Worm (Caenorhabditis elegans) whole organism, young adult: Measurements from ENCODE around the gene ZC190.8.

Source experiments
- B0336.3 ChIP-seq: fragments of 200-800 bp; sonication (Bioruptor generic); IDR thresholded peaks from 2 replicates; pipeline ENCODE4 v1.3.6; 2022; ENCODE audit warnings: missing genetic modification characterization, missing compliant biosample characterization
- C06A6.2 ChIP-seq: fragments of 200-800 bp; sonication (Bioruptor generic); conservative IDR thresholded peaks from 2 replicates; pipeline ENCODE4 v1.3.6; 2022; ENCODE audit warnings: missing genetic modification characterization, missing compliant biosample characterization
- C17E4.6 ChIP-seq: fragments of 200-800 bp; sonication (Bioruptor generic); IDR thresholded peaks from 2 replicates; pipeline ENCODE4 v1.3.6; 2022; ENCODE audit warnings: missing genetic modification reagents, missing genetic modification characterization, missing compliant biosample characterization
- D2030.7 ChIP-seq: fragments of 200-800 bp; sonication (Bioruptor generic); IDR thresholded peaks from 2 replicates; pipeline ENCODE4 v1.3.6; 2022; ENCODE audit warnings: missing genetic modification reagents, missing genetic modification characterization, missing compliant biosample characterization
- F37B4.10 ChIP-seq: fragments of 200-800 bp; sonication (Bioruptor generic); IDR thresholded peaks from 2 replicates; pipeline ENCODE4 v1.3.6; 2022; ENCODE audit warnings: missing genetic modification characterization, missing compliant biosample characterization
- F49E8.2 ChIP-seq: sonication (generic microtip); optimal IDR thresholded peaks from 3 replicates; lab custom pipeline; 2017; ENCODE audit warnings: missing genetic modification characterization, mild to moderate bottlenecking, missing compliant biosample characterization, antibody characterized with exemption, moderate library complexity; ENCODE audit not compliant: insufficient read depth
- F52B5.7 ChIP-seq: sonication (generic microtip); optimal IDR thresholded peaks from 2 replicates; lab custom pipeline; 2016; ENCODE audit warnings: mild to moderate bottlenecking, missing genetic modification characterization, missing compliant biosample characterization
- F55B11.4 ChIP-seq: sonication (generic microtip); optimal IDR thresholded peaks from 2 replicates; lab custom pipeline; 2016; ENCODE audit warnings: missing compliant biosample characterization, missing genetic modification characterization, borderline replicate concordance; ENCODE audit not compliant: insufficient read depth
- F57A8.1 ChIP-seq: fragments of 200-800 bp; sonication (Bioruptor generic); optimal IDR thresholded peaks from 2 replicates; lab custom pipeline; 2018; ENCODE audit warnings: mild to moderate bottlenecking, missing genetic modification characterization, moderate library complexity, missing compliant biosample characterization
- T07F8.4 ChIP-seq: sonication (generic microtip); optimal IDR thresholded peaks from 2 replicates; lab custom pipeline; 2016; ENCODE audit warnings: mild to moderate bottlenecking, missing genetic modification characterization, moderate library complexity, missing compliant biosample characterization
- Y56A3A.18 ChIP-seq: fragments of 200-800 bp; sonication (Bioruptor generic); IDR thresholded peaks from 2 replicates; pipeline ENCODE4 v1.3.6; 2022; ENCODE audit warnings: missing genetic modification reagents, missing genetic modification characterization, missing compliant biosample characterization
- aptf-2 ChIP-seq: fragments of 200-800 bp; sonication (Bioruptor generic); conservative IDR thresholded peaks from 2 replicates; pipeline ENCODE4 v1.3.6; 2022; ENCODE audit warnings: missing genetic modification reagents, missing genetic modification characterization, missing compliant biosample characterization
- atf-7 ChIP-seq: sonication (generic microtip); optimal IDR thresholded peaks from 2 replicates; lab custom pipeline; 2017; ENCODE audit warnings: mild to moderate bottlenecking, missing genetic modification characterization, missing compliant biosample characterization
- attf-3 ChIP-seq: fragments of 200-800 bp; sonication (Bioruptor generic); conservative IDR thresholded peaks from 2 replicates; pipeline ENCODE4 v1.3.6; 2022; ENCODE audit warnings: missing genetic modification reagents, missing genetic modification characterization, missing compliant biosample characterization
- attf-6 ChIP-seq: fragments of 200-800 bp; sonication (Bioruptor generic); IDR thresholded peaks from 2 replicates; pipeline ENCODE4 v1.3.6; 2022; ENCODE audit warnings: missing genetic modification reagents, missing genetic modification characterization, missing compliant biosample characterization
- bed-2 ChIP-seq: fragments of 200-800 bp; sonication (Bioruptor generic); IDR thresholded peaks from 2 replicates; pipeline ENCODE4 v1.3.6; 2022; ENCODE audit warnings: missing genetic modification reagents, missing genetic modification characterization, missing compliant biosample characterization
- cebp-2 ChIP-seq: fragments of 200-800 bp; sonication (Bioruptor generic); IDR thresholded peaks from 2 replicates; pipeline ENCODE4 v1.3.6; 2022; ENCODE audit warnings: missing genetic modification characterization, missing compliant biosample characterization
- ceh-27 ChIP-seq: fragments of 200-800 bp; sonication (Bioruptor generic); optimal IDR thresholded peaks from 2 replicates; lab custom pipeline; 2018; ENCODE audit warnings: mild to moderate bottlenecking, missing genetic modification characterization, moderate library complexity, missing compliant biosample characterization
- dpl-1 ChIP-seq: fragments of 150-350 bp; optimal IDR thresholded peaks from 2 replicates; lab custom pipeline; 2014; ENCODE audit warnings: missing biosample characterization, missing genetic modification reagents, missing genetic modification characterization
- efl-1 ChIP-seq: fragments of 150-350 bp; optimal IDR thresholded peaks from 2 replicates; lab custom pipeline; 2014; ENCODE audit warnings: missing biosample characterization, missing genetic modification reagents, missing genetic modification characterization
- ets-4 ChIP-seq: fragments of 200-800 bp; sonication (Bioruptor generic); optimal IDR thresholded peaks from 2 replicates; lab custom pipeline; 2018; ENCODE audit warnings: mild to moderate bottlenecking, missing genetic modification characterization, missing compliant biosample characterization
- him-1 ChIP-seq: sonication (generic microtip); optimal IDR thresholded peaks from 2 replicates; lab custom pipeline; 2016; ENCODE audit warnings: missing genotype, missing genetic modification reagents, missing genetic modification characterization, missing compliant biosample characterization
- hlh-12 ChIP-seq: sonication (generic microtip); optimal IDR thresholded peaks from 2 replicates; lab custom pipeline; 2016; ENCODE audit warnings: missing genetic modification characterization, missing compliant biosample characterization
- hrde-1 ChIP-seq: sonication (generic microtip); optimal IDR thresholded peaks from 2 replicates; lab custom pipeline; 2016; ENCODE audit warnings: missing genetic modification characterization, mild to moderate bottlenecking, missing compliant biosample characterization, moderate library complexity, missing genotype, missing genetic modification reagents, borderline replicate concordance
- hsf-1 ChIP-seq: fragments of 200-800 bp; sonication (Bioruptor generic); IDR thresholded peaks from 2 replicates; pipeline ENCODE4 v1.3.6; 2022; ENCODE audit warnings: missing genetic modification reagents, missing genetic modification characterization, missing compliant biosample characterization
- lin-40 ChIP-seq: sonication (generic microtip); optimal IDR thresholded peaks from 2 replicates; lab custom pipeline; 2016; ENCODE audit warnings: missing genetic modification characterization, mild to moderate bottlenecking, missing compliant biosample characterization, missing genotype, missing genetic modification reagents
- lsl-1 ChIP-seq: fragments of 200-800 bp; sonication (Bioruptor generic); optimal IDR thresholded peaks from 2 replicates; lab custom pipeline; 2018; ENCODE audit warnings: mild to moderate bottlenecking, missing genetic modification characterization, moderate library complexity, missing compliant biosample characterization
- madf-10 ChIP-seq: sonication (generic microtip); optimal IDR thresholded peaks from 2 replicates; lab custom pipeline; 2016; ENCODE audit warnings: mild to moderate bottlenecking, missing genetic modification characterization, missing compliant biosample characterization
- mel-28 ChIP-seq: sonication (generic microtip); optimal IDR thresholded peaks from 2 replicates; lab custom pipeline; 2016; ENCODE audit warnings: borderline replicate concordance, mild to moderate bottlenecking, missing genetic modification characterization, missing compliant biosample characterization
- mxl-1 ChIP-seq: sonication (generic microtip); optimal IDR thresholded peaks from 2 replicates; lab custom pipeline; 2016; ENCODE audit warnings: missing genetic modification characterization, missing compliant biosample characterization
- nfya-1 ChIP-seq: sonication (generic microtip); optimal IDR thresholded peaks from 2 replicates; lab custom pipeline; 2017; ENCODE audit warnings: antibody characterized with exemption, missing compliant biosample characterization, missing genetic modification characterization, borderline replicate concordance; ENCODE audit not compliant: insufficient read depth
- nfyb-1 ChIP-seq: fragments of 200-800 bp; sonication (Bioruptor generic); IDR thresholded peaks from 2 replicates; pipeline ENCODE4 v1.3.6; 2022; ENCODE audit warnings: missing genetic modification reagents, missing genetic modification characterization, missing compliant biosample characterization
- nhr-120 ChIP-seq: fragments of 200-800 bp; sonication (Bioruptor generic); IDR thresholded peaks from 2 replicates; pipeline ENCODE4 v1.3.6; 2022; ENCODE audit warnings: missing genetic modification characterization, missing compliant biosample characterization
- rec-8 ChIP-seq, 2 experiments: sonication (generic microtip); optimal IDR thresholded peaks; 2 replicates each; lab custom pipeline; 2016; ENCODE audit warnings: mild to moderate bottlenecking in 2 of 2, missing genetic modification characterization in 2 of 2, missing genetic modification reagents in 2 of 2, missing genotype in 2 of 2, missing biosample characterization in 1 of 2, missing compliant biosample characterization in 1 of 2, moderate library complexity in 1 of 2
- repo-1 ChIP-seq: sonication (generic microtip); optimal IDR thresholded peaks from 2 replicates; lab custom pipeline; 2017; ENCODE audit warnings: mild to moderate bottlenecking, missing genetic modification characterization, missing compliant biosample characterization
- rpc-1 ChIP-seq, 2 experiments: fragments of 150-350 bp in 1 of 2; sonication (generic microtip) in 1 of 2; optimal IDR thresholded peaks; 2 replicates each; lab custom pipeline; 2014 to 2018; ENCODE audit warnings: missing biosample characterization in 1 of 2, missing genetic modification characterization in 1 of 2, missing genetic modification reagents in 1 of 2, missing genotype in 1 of 2
- snpc-1.1 ChIP-seq: sonication (generic microtip); optimal IDR thresholded peaks from 2 replicates; lab custom pipeline; 2017; ENCODE audit warnings: missing genetic modification characterization, mild to moderate bottlenecking, missing compliant biosample characterization, antibody characterized with exemption, moderate library complexity, missing genotype, missing genetic modification reagents; ENCODE audit not compliant: insufficient read depth
- snpc-4 ChIP-seq, 5 experiments: fragments of 150-350 bp in 1 of 5; sonication (generic microtip) in 4 of 5; optimal IDR thresholded peaks; 2 replicates each; lab custom pipeline; 2014 to 2018; ENCODE audit warnings: missing genetic modification characterization in 5 of 5, missing biosample characterization in 3 of 5, antibody characterized with exemption in 2 of 5, mild to moderate bottlenecking in 2 of 5, missing compliant biosample characterization in 2 of 5, missing genotype in 2 of 5, moderate library complexity in 2 of 5, missing genetic modification reagents in 1 of 5
- sptf-2 ChIP-seq: fragments of 200-800 bp; sonication (Bioruptor generic); optimal IDR thresholded peaks from 2 replicates; lab custom pipeline; 2018; ENCODE audit warnings: mild to moderate bottlenecking, missing genetic modification characterization, missing compliant biosample characterization
- tbp1 ChIP-seq: fragments of 200-800 bp; sonication (Bioruptor generic); optimal IDR thresholded peaks from 2 replicates; lab custom pipeline; 2018; ENCODE audit warnings: mild to moderate bottlenecking, missing genetic modification characterization, missing compliant biosample characterization
- tlf-1 ChIP-seq: fragments of 200-800 bp; sonication (Bioruptor generic); optimal IDR thresholded peaks from 2 replicates; lab custom pipeline; 2018; ENCODE audit warnings: mild to moderate bottlenecking, missing genetic modification characterization, missing compliant biosample characterization
- unc-62 ChIP-seq: fragments of 150-350 bp; optimal IDR thresholded peaks from 2 replicates; lab custom pipeline; 2014; ENCODE audit warnings: missing biosample characterization, missing genetic modification reagents, missing genetic modification characterization
- xnd-1 ChIP-seq: sonication (generic microtip); optimal IDR thresholded peaks from 2 replicates; lab custom pipeline; 2016; ENCODE audit warnings: missing genotype, missing genetic modification reagents, missing genetic modification characterization, missing compliant biosample characterization
- ztf-22 ChIP-seq: fragments of 200-800 bp; sonication (Bioruptor generic); optimal IDR thresholded peaks from 2 replicates; lab custom pipeline; 2018; ENCODE audit warnings: mild to moderate bottlenecking, missing genetic modification characterization, moderate library complexity, missing compliant biosample characterization
- ztf-26 ChIP-seq: sonication (generic microtip); optimal IDR thresholded peaks from 2 replicates; lab custom pipeline; 2017; ENCODE audit warnings: missing genetic modification characterization, missing compliant biosample characterization
- ztf-28 ChIP-seq: fragments of 200-800 bp; sonication (Bioruptor generic); IDR thresholded peaks from 2 replicates; pipeline ENCODE4 v1.3.6; 2022; ENCODE audit warnings: missing genetic modification reagents, missing genetic modification characterization, missing compliant biosample characterization

Gene ZC190.8

DNA sequence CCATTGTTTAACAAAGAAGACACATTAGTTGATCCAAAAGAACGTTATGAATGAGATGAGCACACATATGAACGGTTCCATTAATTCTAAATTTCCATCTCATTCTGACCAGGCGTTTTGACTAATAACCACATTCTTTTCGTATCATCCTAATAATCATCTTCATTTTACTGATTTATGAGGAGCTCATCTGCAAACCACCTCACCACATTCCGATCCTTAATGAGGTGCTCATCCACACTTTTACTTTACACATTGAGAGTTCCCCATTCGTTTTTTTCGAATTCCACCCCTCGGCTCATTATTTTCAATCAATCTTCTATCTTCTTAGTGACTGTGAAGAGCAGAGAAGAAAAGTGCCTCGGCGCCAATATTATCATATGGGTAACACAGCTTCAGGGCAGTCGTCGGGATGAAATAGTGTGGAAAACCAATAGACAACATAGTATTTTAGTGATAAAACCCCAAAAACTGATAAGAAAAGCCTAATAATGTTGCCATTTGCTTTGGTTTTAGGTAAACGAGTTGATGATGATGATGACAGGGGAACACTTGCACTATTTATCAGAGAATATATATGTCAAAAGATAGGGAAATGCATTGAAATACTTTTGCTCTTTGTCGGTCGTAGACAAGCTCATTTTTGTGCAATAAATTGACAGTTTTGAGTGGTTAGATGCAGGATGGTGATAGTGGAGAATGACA is 36.4 kb downstream of the ZC190.8 start (continued):
- TF ChIP-seq ceh-27 (GFP tag; lab: Kevin White, UChicago) (no peak), rec-8 (tag; optimal IDR thresholded peaks at IDR 0.05; lab: Kevin White, UChicago) (no peak), nfyb-1 (GFP tag; lab: Robert Waterston, UW) (no peak), C17E4.6 (GFP tag; lab: Robert Waterston, UW) (no peak), F49E8.2 (no peak), hsf-1 (no peak), nfya-1 (tag; lab: Kevin White, UChicago) (no peak), aptf-2 (GFP tag; lab: Robert Waterston, UW) (no peak), nhr-120 (GFP tag; lab: Robert Waterston, UW) (no peak), attf-6 (GFP tag; lab: Robert Waterston, UW) (no peak), F37B4.10 (GFP tag; lab: Robert Waterston, UW) (no peak), atf-7 (peak; percentile 96), cebp-2 (no peak), F57A8.1 (no peak), tlf-1 (GFP tag; lab: Kevin White, UChicago) (peak; percentile 58), ets-4 (GFP tag; lab: Kevin White, UChicago) (peak; percentile 97), D2030.7 (GFP tag; lab: Robert Waterston, UW) (no peak), B0336.3 (GFP tag; lab: Robert Waterston, UW) (peak; percentile 56; the same call in 1 of the 2 replicates), ztf-26 (tag; lab: Kevin White, UChicago) (no peak), xnd-1 (tag; lab: Kevin White, UChicago) (no peak), C06A6.2 (GFP tag; lab: Robert Waterston, UW) (no peak), T07F8.4 (tag; lab: Kevin White, UChicago) (no peak), rpc-1 (optimal IDR thresholded peaks at IDR 0.05; lab: Kevin White, UChicago) (no peak), rpc-1 (tag; optimal IDR thresholded peaks at IDR 0.05; lab: Kevin White, UChicago) (no peak), madf-10 (tag; lab: Kevin White, UChicago) (peak; percentile 58), bed-2 (GFP tag; lab: Robert Waterston, UW) (no peak), sptf-2 (GFP tag; lab: Kevin White, UChicago) (peak; percentile 46), unc-62 (peak; percentile 83), Y56A3A.18 (no peak), mel-28 (tag; lab: Kevin White, UChicago) (no peak), dpl-1 (no peak), lsl-1 (GFP tag; lab: Kevin White, UChicago) (no peak), efl-1 (GFP tag; lab: Kevin White, UChicago) (no peak), repo-1 (no peak), hlh-12 (tag; lab: Kevin White, UChicago) (no peak), tbp1 (GFP tag; lab: Kevin White, UChicago) (peak; percentile 47), him-1 (tag; lab: Kevin White, UChicago) (no peak), snpc-4 (GFP tag; optimal IDR thresholded peaks at IDR 0.05; lab: Kevin White, UChicago) (no peak), snpc-4 (tag; optimal IDR thresholded peaks at IDR 0.05; lab: Kevin White, UChicago) (peak in 2 of 4 experiments; percentile 18 to 29), ztf-28 (GFP tag; lab: Robert Waterston, UW) (no peak), ztf-22 (peak; percentile 97), attf-3 (GFP tag; lab: Robert Waterston, UW) (no peak), snpc-1.1 (tag; lab: Kevin White, UChicago) (no peak), hrde-1 (tag; lab: Kevin White, UChicago) (no peak), F55B11.4 (tag; lab: Kevin White, UChicago) (no peak), mxl-1 (tag; lab: Kevin White, UChicago) (no peak), F52B5.7 (no peak), lin-40 (tag; lab: Kevin White, UChicago) (peak; percentile 56)
